Fruit fly (Drosophila melanogaster) whole organism, prepupa: Measurements from ENCODE around the gene Arfrp1.
A peak's percentile ranks its signal among the peaks of the same experiment; 100 is the strongest.

Experiments
- Blimp-1 ChIP-seq: fragments of 200-800 bp; sonication (Bioruptor generic); optimal IDR thresholded peaks from 3 replicates; lab custom pipeline; 2017; ENCODE audit warnings: missing biosample characterization, missing genetic modification characterization, mild to moderate bottlenecking, moderate library complexity, missing genetic modification reagents
- CG10631 ChIP-seq: fragments of 200-800 bp; sonication (Bioruptor generic); optimal IDR thresholded peaks from 2 replicates; lab custom pipeline; 2016; ENCODE audit warnings: missing biosample characterization, missing genetic modification characterization
- CG10669 ChIP-seq: fragments of 200-800 bp; sonication (Bioruptor generic); optimal IDR thresholded peaks from 3 replicates; lab custom pipeline; 2018; ENCODE audit warnings: missing biosample characterization, mild to moderate bottlenecking, missing genetic modification characterization, moderate library complexity
- CG11762 ChIP-seq: fragments of 200-800 bp; sonication (Bioruptor generic); optimal IDR thresholded peaks from 3 replicates; lab custom pipeline; 2016; ENCODE audit warnings: missing biosample characterization, missing genetic modification characterization; ENCODE audit not compliant: insufficient read depth
- CG15336 ChIP-seq: fragments of 200-800 bp; sonication (Bioruptor generic); IDR thresholded peaks from 2 replicates; pipeline ENCODE4 v1.3.6; 2022; ENCODE audit warnings: missing biosample characterization, missing genetic modification characterization
- CG16779 ChIP-seq: fragments of 200-800 bp; sonication (Bioruptor generic); optimal IDR thresholded peaks from 3 replicates; lab custom pipeline; 2017; ENCODE audit warnings: missing biosample characterization, mild to moderate bottlenecking, missing genetic modification characterization
- CG3032 ChIP-seq: fragments of 200-800 bp; optimal IDR thresholded peaks from 2 replicates; lab custom pipeline; 2019; ENCODE audit warnings: missing biosample characterization, mild to moderate bottlenecking, missing genetic modification characterization, moderate library complexity
- CG31627 ChIP-seq: fragments of 200-800 bp; sonication (Bioruptor generic); optimal IDR thresholded peaks from 3 replicates; lab custom pipeline; 2016; ENCODE audit warnings: missing biosample characterization, missing genetic modification characterization
- CG32006 ChIP-seq: fragments of 200-800 bp; sonication (Bioruptor generic); optimal IDR thresholded peaks from 3 replicates; lab custom pipeline; 2017; ENCODE audit warnings: missing biosample characterization, mild to moderate bottlenecking, missing genetic modification characterization
- CG34406 ChIP-seq: fragments of 200-800 bp; sonication (Bioruptor generic); optimal IDR thresholded peaks from 3 replicates; lab custom pipeline; 2016; ENCODE audit warnings: missing biosample characterization, missing genetic modification characterization
- CG3919 ChIP-seq: fragments of 200-800 bp; sonication (Bioruptor generic); optimal IDR thresholded peaks from 3 replicates; lab custom pipeline; 2016; ENCODE audit warnings: missing biosample characterization, missing genetic modification characterization
- CG6163 ChIP-seq: fragments of 200-800 bp; sonication (Bioruptor generic); IDR thresholded peaks from 3 replicates; pipeline ENCODE4 v1.3.6; 2022; ENCODE audit warnings: missing biosample characterization, missing genetic modification characterization
- CG6276 ChIP-seq: fragments of 200-800 bp; sonication (Bioruptor generic); optimal IDR thresholded peaks from 2 replicates; lab custom pipeline; 2017; ENCODE audit warnings: missing biosample characterization, mild to moderate bottlenecking, missing genetic modification characterization
- CG6792 ChIP-seq: fragments of 200-800 bp; sonication (Bioruptor generic); optimal IDR thresholded peaks from 3 replicates; lab custom pipeline; 2016; ENCODE audit warnings: missing biosample characterization, missing genetic modification characterization
- CG6808 ChIP-seq: fragments of 200-800 bp; sonication (Bioruptor generic); optimal IDR thresholded peaks from 3 replicates; lab custom pipeline; 2017; ENCODE audit warnings: missing biosample characterization, missing genetic modification characterization, mild to moderate bottlenecking, moderate library complexity, missing genetic modification reagents
- CG6854 ChIP-seq: fragments of 200-800 bp; sonication (Bioruptor generic); optimal IDR thresholded peaks from 2 replicates; lab custom pipeline; 2017; ENCODE audit warnings: missing biosample characterization, mild to moderate bottlenecking, missing genetic modification characterization
- CG7368 ChIP-seq: fragments of 200-800 bp; sonication (Bioruptor generic); optimal IDR thresholded peaks from 3 replicates; lab custom pipeline; 2016; ENCODE audit warnings: missing biosample characterization, missing genetic modification characterization
- CG8119 ChIP-seq: fragments of 200-800 bp; sonication (Bioruptor generic); IDR thresholded peaks from 3 replicates; pipeline ENCODE4 v1.3.6; 2022; ENCODE audit warnings: missing biosample characterization, missing genetic modification characterization
- CG8319 ChIP-seq: fragments of 200-800 bp; sonication (Bioruptor generic); optimal IDR thresholded peaks from 3 replicates; lab custom pipeline; 2016; ENCODE audit warnings: missing biosample characterization, missing genetic modification characterization
- Eip75B ChIP-seq: fragments of 200-800 bp; sonication (Bioruptor generic); optimal IDR thresholded peaks from 3 replicates; lab custom pipeline; 2016; ENCODE audit warnings: missing biosample characterization, missing genetic modification characterization
- Eip78C ChIP-seq: fragments of 200-800 bp; sonication (Bioruptor generic); peaks from one replicate; lab custom pipeline; 2016; ENCODE audit warnings: missing biosample characterization, missing genetic modification characterization
- Ets21C ChIP-seq: fragments of 200-800 bp; sonication (Bioruptor generic); optimal IDR thresholded peaks from 3 replicates; lab custom pipeline; 2016; ENCODE audit warnings: missing biosample characterization, missing genetic modification characterization
- Ets96B ChIP-seq: fragments of 200-800 bp; optimal IDR thresholded peaks from 2 replicates; lab custom pipeline; 2019; ENCODE audit warnings: missing biosample characterization, mild to moderate bottlenecking, missing genetic modification characterization, moderate library complexity
- Hr38 ChIP-seq: sonication (Bioruptor generic); optimal IDR thresholded peaks from 2 replicates; lab custom pipeline; 2016; ENCODE audit warnings: missing biosample characterization, missing genetic modification characterization
- Hr39 ChIP-seq: fragments of 200-800 bp; sonication (Bioruptor generic); optimal IDR thresholded peaks from 2 replicates; lab custom pipeline; 2016; ENCODE audit warnings: missing biosample characterization, missing genetic modification characterization
- Hr4 ChIP-seq: fragments of 200-800 bp; sonication (Bioruptor generic); optimal IDR thresholded peaks from 3 replicates; lab custom pipeline; 2016; ENCODE audit warnings: missing biosample characterization, missing genetic modification characterization
- Lpt ChIP-seq: fragments of 200-800 bp; sonication (Bioruptor generic); optimal IDR thresholded peaks from 3 replicates; lab custom pipeline; 2016; ENCODE audit warnings: missing biosample characterization, missing genetic modification characterization
- Met ChIP-seq: fragments of 200-800 bp; sonication (Bioruptor generic); optimal IDR thresholded peaks from 3 replicates; lab custom pipeline; 2016; ENCODE audit warnings: missing biosample characterization, missing genetic modification characterization
- OdsH ChIP-seq: fragments of 200-800 bp; sonication (Bioruptor generic); optimal IDR thresholded peaks from 3 replicates; lab custom pipeline; 2016; ENCODE audit warnings: missing biosample characterization, missing genetic modification characterization
- Smox ChIP-seq: fragments of 200-800 bp; sonication (Bioruptor generic); optimal IDR thresholded peaks from 3 replicates; lab custom pipeline; 2016; ENCODE audit warnings: missing biosample characterization, missing genetic modification characterization
- Sox102F ChIP-seq: fragments of 200-800 bp; sonication (Bioruptor generic); optimal IDR thresholded peaks from 2 replicates; lab custom pipeline; 2016; ENCODE audit warnings: missing biosample characterization, mild to moderate bottlenecking, missing genetic modification characterization
- Sox14 ChIP-seq: fragments of 200-800 bp; sonication (Bioruptor generic); optimal IDR thresholded peaks from 3 replicates; lab custom pipeline; 2016; ENCODE audit warnings: missing biosample characterization, missing genetic modification characterization
- achi ChIP-seq: fragments of 200-800 bp; sonication (Bioruptor generic); optimal IDR thresholded peaks from 3 replicates; lab custom pipeline; 2016; ENCODE audit warnings: missing biosample characterization, missing genetic modification characterization
- acj6 ChIP-seq: fragments of 200-800 bp; sonication (Bioruptor generic); optimal IDR thresholded peaks from 3 replicates; lab custom pipeline; 2016; ENCODE audit warnings: missing biosample characterization, missing genetic modification characterization
- cyc ChIP-seq: fragments of 200-800 bp; sonication (Bioruptor generic); optimal IDR thresholded peaks from 3 replicates; lab custom pipeline; 2016; ENCODE audit warnings: missing biosample characterization, missing genetic modification characterization
- dac ChIP-seq: fragments of 200-800 bp; sonication (Bioruptor generic); optimal IDR thresholded peaks from 2 replicates; lab custom pipeline; 2017; ENCODE audit warnings: missing biosample characterization, mild to moderate bottlenecking, missing genetic modification characterization
- eg ChIP-seq: fragments of 200-800 bp; sonication (Bioruptor generic); IDR thresholded peaks from 3 replicates; pipeline ENCODE4 v1.3.6; 2022; ENCODE audit warnings: missing biosample characterization, missing genetic modification characterization
- esn ChIP-seq: fragments of 200-800 bp; sonication (Bioruptor generic); optimal IDR thresholded peaks from 2 replicates; lab custom pipeline; 2016; ENCODE audit warnings: missing biosample characterization, mild to moderate bottlenecking, missing genetic modification characterization, moderate library complexity
- fd59A ChIP-seq: fragments of 200-800 bp; sonication (Bioruptor generic); optimal IDR thresholded peaks from 2 replicates; lab custom pipeline; 2017; ENCODE audit warnings: missing biosample characterization, mild to moderate bottlenecking, missing genetic modification characterization, missing genetic modification reagents
- fd85E ChIP-seq: fragments of 200-800 bp; sonication (Bioruptor generic); optimal IDR thresholded peaks from 3 replicates; lab custom pipeline; 2016; ENCODE audit warnings: missing biosample characterization, missing genetic modification characterization
- lz ChIP-seq: fragments of 200-800 bp; sonication (Bioruptor generic); optimal IDR thresholded peaks from 3 replicates; lab custom pipeline; 2016; ENCODE audit warnings: missing biosample characterization, missing genetic modification characterization
- net ChIP-seq: fragments of 200-800 bp; sonication (Bioruptor generic); optimal IDR thresholded peaks from 3 replicates; lab custom pipeline; 2016; ENCODE audit warnings: missing biosample characterization, missing genetic modification characterization
- pdm3 ChIP-seq: fragments of 200-800 bp; sonication (Bioruptor generic); optimal IDR thresholded peaks from 3 replicates; lab custom pipeline; 2016; ENCODE audit warnings: missing biosample characterization, missing genetic modification characterization
- spab ChIP-seq: fragments of 200-800 bp; sonication (Bioruptor generic); optimal IDR thresholded peaks from 2 replicates; lab custom pipeline; 2017; ENCODE audit warnings: missing biosample characterization, mild to moderate bottlenecking, missing genetic modification characterization, missing genetic modification reagents
- ss ChIP-seq, 2 experiments: fragments of 200-800 bp; sonication (Bioruptor generic); optimal IDR thresholded peaks; 2 replicates in 1 of 2; 3 replicates in 1 of 2; lab custom pipeline; 2017 to 2018; ENCODE audit warnings: mild to moderate bottlenecking in 2 of 2, missing biosample characterization in 2 of 2, missing genetic modification characterization in 2 of 2, moderate library complexity in 1 of 2
- svp ChIP-seq: fragments of 200-800 bp; sonication (Bioruptor generic); peaks from one replicate; lab custom pipeline; 2016; ENCODE audit warnings: missing biosample characterization, missing genetic modification characterization
- topi ChIP-seq: fragments of 200-800 bp; sonication (Bioruptor generic); optimal IDR thresholded peaks from 3 replicates; lab custom pipeline; 2016; ENCODE audit warnings: missing biosample characterization, missing genetic modification characterization
- vri ChIP-seq: fragments of 200-800 bp; sonication (Bioruptor generic); optimal IDR thresholded peaks from 3 replicates; lab custom pipeline; 2016; ENCODE audit warnings: missing biosample characterization, mild to moderate bottlenecking, missing genetic modification characterization

The Arfrp1 gene

dm6 chrX:9060078-9060477 is 46.8 kb upstream of the Arfrp1 start (continued):
- TF ChIP-seq Ets96B (tag; lab: Kevin White, UChicago): peak; percentile 86
- TF ChIP-seq CG11762 (GFP tag; lab: Kevin White, UChicago): peak; percentile 71
- TF ChIP-seq spab: peak; percentile 73
- peak; percentile 85 for TF ChIP-seq CG6792 (GFP tag; lab: Kevin White, UChicago)
- peak; percentile 85 for TF ChIP-seq OdsH (GFP tag; lab: Kevin White, UChicago)
- TF ChIP-seq CG6808 (GFP tag; lab: Kevin White, UChicago): peak; percentile 74
- TF ChIP-seq achi (GFP tag; lab: Kevin White, UChicago): peak; percentile 87
- TF ChIP-seq Blimp-1 (GFP tag; lab: Kevin White, UChicago): peak; percentile 60
- peak; percentile 77 for TF ChIP-seq CG3032 (tag; lab: Kevin White, UChicago)
- peak; percentile 92 for TF ChIP-seq CG8119 (GFP tag; lab: Robert Waterston, UW)
- peak; percentile 85 for TF ChIP-seq Lpt
- TF ChIP-seq acj6: peak; percentile 83
- TF ChIP-seq lz (GFP tag; lab: Kevin White, UChicago): peak; percentile 83
- peak; percentile 79 for TF ChIP-seq Met (GFP tag; lab: Kevin White, UChicago)
- no peak for TF ChIP-seq vri
- peak; percentile 83 for TF ChIP-seq CG10631 (GFP tag; lab: Kevin White, UChicago)
- peak; percentile 68 for TF ChIP-seq Ets21C

DNA sequence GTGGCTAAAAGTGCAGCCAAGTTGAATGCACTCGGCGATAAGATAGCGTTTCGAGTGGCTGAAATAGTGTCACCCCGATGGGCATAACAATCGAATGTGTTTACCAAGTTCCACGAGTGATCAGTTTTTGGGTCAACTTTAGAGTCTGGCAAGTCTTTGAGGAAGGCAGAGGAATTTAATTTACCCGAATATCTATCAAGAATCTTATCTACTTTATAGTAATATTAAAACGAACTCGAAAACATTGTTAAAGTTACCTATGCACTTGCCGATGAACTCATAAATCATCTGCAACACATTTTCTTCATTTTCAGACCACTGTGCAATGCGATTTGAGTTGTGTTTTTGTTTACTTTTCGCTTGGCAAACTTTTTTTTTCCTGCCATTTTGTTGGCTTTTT is 45.6 kb upstream of the Arfrp1 start:
- TF ChIP-seq ss (GFP tag; optimal IDR thresholded peaks at IDR 0.05; lab: Kevin White, UChicago) (peak in 1 of 2 experiments; percentile 34), Hr4 (GFP tag; lab: Kevin White, UChicago) (peak; percentile 71), Lpt (peak; percentile 11), Smox (peak; percentile 17), fd59A (GFP tag; lab: Kevin White, UChicago) (no peak), CG6808 (GFP tag; lab: Kevin White, UChicago) (peak; percentile 46), CG3032 (tag; lab: Kevin White, UChicago) (peak; percentile 1), net (GFP tag; lab: Kevin White, UChicago) (peak; percentile 40), CG15336 (GFP tag; lab: Robert Waterston, UW) (peak; percentile 50; the same call in 1 of the 2 replicates), CG7368 (peak; percentile 15), acj6 (peak; percentile 24), CG34406 (GFP tag; lab: Kevin White, UChicago) (peak; percentile 13), vri (no peak), esn (GFP tag; lab: Kevin White, UChicago) (peak; percentile 35), CG6163 (GFP tag; lab: Robert Waterston, UW) (0 out of 3 replicates have a peak, but pooled peaks have one; percentile 19), Eip75B (GFP tag; lab: Kevin White, UChicago) (peak; percentile 39), cyc (GFP tag; lab: Kevin White, UChicago) (no peak), Sox102F (GFP tag; lab: Kevin White, UChicago) (peak; percentile 23), Met (GFP tag; lab: Kevin White, UChicago) (peak; percentile 34), dac (peak; percentile 29), Ets96B (tag; lab: Kevin White, UChicago) (peak; percentile 13), CG11762 (GFP tag; lab: Kevin White, UChicago) (peak; percentile 37), svp (peak; percentile 62), CG32006 (GFP tag; lab: Kevin White, UChicago) (peak; percentile 66), CG8319 (GFP tag; lab: Kevin White, UChicago) (peak; percentile 26), CG3919 (GFP tag; lab: Kevin White, UChicago) (peak; percentile 56), CG10631 (GFP tag; lab: Kevin White, UChicago) (peak; percentile 21), achi (GFP tag; lab: Kevin White, UChicago) (peak; percentile 31), CG31627 (GFP tag; lab: Kevin White, UChicago) (peak; percentile 14), Hr38 (GFP tag; lab: Kevin White, UChicago) (no peak), Eip78C (peak; percentile 85), Sox14 (GFP tag; lab: Kevin White, UChicago) (no peak), fd85E (GFP tag; lab: Kevin White, UChicago) (no peak), eg (peak; percentile 52; the same call in 1 of the 3 replicates), pdm3 (peak; percentile 42), spab (no peak), CG6854 (GFP tag; lab: Kevin White, UChicago) (no peak), Hr39 (GFP tag; lab: Kevin White, UChicago) (peak; percentile 16), CG10669 (peak; percentile 37), CG16779 (tag; lab: Kevin White, UChicago) (peak; percentile 30), CG6276 (peak; percentile 66), lz (GFP tag; lab: Kevin White, UChicago) (no peak), topi (peak; percentile 28), Ets21C (no peak)
